Fruit fly (Drosophila melanogaster) whole organism: ENCODE results near the gene Best1.

ENCODE experiments used
- pan ChIP-seq: fragments of >200 bp; optimal IDR thresholded peaks from 2 replicates; lab custom pipeline; 2017
- psq ChIP-seq: fragments of >200 bp; optimal IDR thresholded peaks from 2 replicates; lab custom pipeline; 2017

- TF ChIP-seq pan: no peak
- TF ChIP-seq psq: no peak
Measured at dm6 chr3R:10169124-10169766, 1.0 kb downstream of the Best1 start.
